Worm (Caenorhabditis elegans) whole organism, midembryonic: ENCODE data around the gene Y51H4A.25.
"Not testable (repeated sequence)": the region's sequence is repeated elsewhere in the genome, so short reads cannot be mapped to it uniquely, and the experiment has no call there.

Experiments used
- T22C8.4 ChIP-seq: fragments of 200-800 bp; sonication (Bioruptor generic); IDR thresholded peaks from 2 replicates; pipeline ENCODE4 v1.3.6; 2022; ENCODE audit warnings: missing genetic modification characterization, missing compliant biosample characterization
- cog-1 ChIP-seq: sonication (generic microtip); optimal IDR thresholded peaks from 2 replicates; lab custom pipeline; 2016; ENCODE audit warnings: missing genetic modification characterization, missing compliant biosample characterization
- flt-1 ChIP-seq: fragments of 200-800 bp; sonication (Bioruptor generic); IDR thresholded peaks from 2 replicates; pipeline ENCODE4 v1.3.6; 2022; ENCODE audit warnings: missing genetic modification characterization, missing compliant biosample characterization
- klf-2 ChIP-seq: fragments of 200-800 bp; sonication (Bioruptor generic); conservative IDR thresholded peaks from 2 replicates; pipeline ENCODE4 v1.3.6; 2022; ENCODE audit warnings: missing genetic modification reagents, missing genetic modification characterization, missing compliant biosample characterization
- med-1 ChIP-seq: sonication (generic microtip); optimal IDR thresholded peaks from 2 replicates; lab custom pipeline; 2017; ENCODE audit warnings: missing genetic modification characterization, mild to moderate bottlenecking, missing compliant biosample characterization, antibody characterized with exemption, missing genetic modification reagents; ENCODE audit not compliant: insufficient read depth
- ref-1 ChIP-seq: fragments of 200-800 bp; sonication (Bioruptor generic); conservative IDR thresholded peaks from 2 replicates; pipeline ENCODE4 v1.3.6; 2022; ENCODE audit warnings: missing genetic modification reagents, missing genetic modification characterization, missing compliant biosample characterization
- tab-1 ChIP-seq: fragments of 200-800 bp; sonication (Bioruptor generic); IDR thresholded peaks from 2 replicates; pipeline ENCODE4 v1.3.6; 2022; ENCODE audit warnings: missing genetic modification characterization, missing compliant biosample characterization
- ztf-23 ChIP-seq: fragments of 200-800 bp; sonication (Bioruptor generic); IDR thresholded peaks from 2 replicates; pipeline ENCODE4 v1.3.6; 2022; ENCODE audit warnings: missing genetic modification reagents, missing genetic modification characterization, missing compliant biosample characterization
- ztf-29 ChIP-seq: fragments of 200-800 bp; sonication (Bioruptor generic); IDR thresholded peaks from 2 replicates; pipeline ENCODE4 v1.3.6; 2022; ENCODE audit warnings: missing genetic modification reagents, missing genetic modification characterization, missing compliant biosample characterization

The Y51H4A.25 gene

ce11 chrIV:16722616-16723015, 13.5 kb upstream of the Y51H4A.25 start, which contains the start of gene Y51H4A.23:
Y51H4A.23 (plus strand) TSS chrIV:16722916.
- not testable (repeated sequence) for TF ChIP-seq ztf-29; T22C8.4; tab-1 (GFP tag; lab: Robert Waterston, UW)

DNA sequence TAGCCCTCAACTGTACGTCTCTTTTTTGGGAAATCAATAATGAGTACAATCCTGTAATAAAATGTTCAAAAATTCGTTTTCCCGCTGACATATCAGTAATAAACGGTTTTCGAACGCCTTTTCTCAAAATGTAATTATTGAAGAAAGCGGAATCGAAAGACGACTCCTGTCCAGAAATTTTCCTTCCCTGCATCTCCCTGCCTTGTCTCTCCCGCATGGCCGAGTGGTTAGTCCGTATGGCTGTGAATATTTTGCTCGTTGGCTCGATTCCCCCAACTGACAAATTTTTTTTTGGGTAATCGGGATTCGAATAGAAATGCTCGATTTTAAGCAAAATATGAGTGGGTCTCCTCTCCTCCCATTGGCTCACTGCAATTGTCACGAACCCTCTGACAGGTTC, 4.9 kb upstream of the Y51H4A.25 start:
- TF ChIP-seq ref-1 (GFP tag; lab: Robert Waterston, UW), result peak; percentile 59
- peak; percentile 55; the same call in 1 of the 2 replicates for TF ChIP-seq T22C8.4
- peak; percentile 88 for TF ChIP-seq tab-1 (GFP tag; lab: Robert Waterston, UW)
- peak; percentile 90 for TF ChIP-seq flt-1 (GFP tag; lab: Robert Waterston, UW)
- peak; percentile 56; the same call in 1 of the 2 replicates for TF ChIP-seq klf-2
- peak; percentile 81 for TF ChIP-seq ztf-23 (GFP tag; lab: Robert Waterston, UW)

ce11 chrIV:16740769-16741168, 4.6 kb downstream of the Y51H4A.25 start, which contains the start of gene Y51H4A.24:
Y51H4A.24 (minus strand) TSS chrIV:16740869.
- TF ChIP-seq flt-1 (GFP tag; lab: Robert Waterston, UW) (no peak), cog-1 (no peak), T22C8.4 (no peak), ref-1 (GFP tag; lab: Robert Waterston, UW) (no peak), med-1 (GFP tag; lab: Kevin White, UChicago) (no peak), ztf-23 (GFP tag; lab: Robert Waterston, UW) (no peak), tab-1 (GFP tag; lab: Robert Waterston, UW) (no peak)

DNA sequence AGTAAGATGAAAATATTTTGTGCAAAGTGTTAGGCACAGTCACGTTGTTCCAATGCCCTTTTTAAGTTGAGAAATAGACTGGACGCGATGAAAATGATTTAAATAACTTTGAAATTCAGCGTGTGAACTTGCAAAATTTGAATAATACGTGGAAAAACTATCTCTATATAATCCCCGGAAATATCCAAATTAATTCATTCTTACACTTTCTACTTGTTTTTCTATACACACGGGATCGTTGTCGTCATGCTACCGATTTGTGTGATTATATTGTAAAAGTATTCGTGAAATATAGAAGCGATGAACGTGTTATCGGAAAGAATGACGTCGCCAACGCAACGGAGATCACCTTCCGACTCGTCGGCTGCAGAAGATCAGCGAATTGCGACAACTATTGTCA, 7.4 kb downstream of the Y51H4A.25 start, which contains the start of gene Y43D4A.1:
Y43D4A.1 (plus strand) TSS at position 301 of the 400 bp plus-strand sequence.
- TF ChIP-seq ztf-23 (GFP tag; lab: Robert Waterston, UW), result no peak
- TF ChIP-seq cog-1, result no peak
- TF ChIP-seq med-1 (GFP tag; lab: Kevin White, UChicago), result no peak
- TF ChIP-seq klf-2, result no peak
- no peak for TF ChIP-seq flt-1 (GFP tag; lab: Robert Waterston, UW)
- no peak for TF ChIP-seq ztf-29
- TF ChIP-seq T22C8.4, result no peak
- no peak for TF ChIP-seq tab-1 (GFP tag; lab: Robert Waterston, UW)
- TF ChIP-seq ref-1 (GFP tag; lab: Robert Waterston, UW), result no peak

DNA sequence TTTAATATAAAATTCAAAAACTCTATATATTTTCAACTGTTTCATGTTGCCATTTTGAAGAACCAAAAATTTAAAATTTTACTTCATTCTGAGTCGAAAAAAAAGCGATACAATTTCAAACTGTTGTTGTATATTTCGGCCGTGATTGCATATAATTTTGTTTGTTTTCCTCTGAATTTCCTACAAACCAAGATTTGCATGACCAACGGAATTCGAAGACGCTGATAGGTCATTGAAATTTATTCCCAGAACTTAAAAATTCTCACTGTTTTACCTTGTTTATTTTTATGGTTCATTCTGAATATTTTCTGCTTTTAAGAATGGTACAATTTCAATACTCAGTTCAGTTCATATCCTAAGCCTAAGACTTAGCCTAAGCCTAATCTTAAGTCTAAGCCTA, 15.0 kb downstream of the Y51H4A.25 start:
- no peak for TF ChIP-seq med-1 (GFP tag; lab: Kevin White, UChicago)

- not testable (repeated sequence) for TF ChIP-seq cog-1; tab-1 (GFP tag; lab: Robert Waterston, UW); ref-1 (GFP tag; lab: Robert Waterston, UW)
These were observed 19.6 kb downstream of the Y51H4A.25 start, which contains the start of gene Y43D4A.2 for ce11 chrIV:16755771-16756170. Y43D4A.2 (minus strand) TSS chrIV:16755871.

ce11 chrIV:16775029-16775428, 38.9 kb downstream of the Y51H4A.25 start:
- 0 out of 2 replicates have a peak, but pooled peaks have one; percentile 38 for TF ChIP-seq ref-1 (GFP tag; lab: Robert Waterston, UW)
- TF ChIP-seq T22C8.4, result no peak
- 0 out of 2 replicates have a peak, but pooled peaks have one; percentile 30 for TF ChIP-seq ztf-29
- TF ChIP-seq flt-1 (GFP tag; lab: Robert Waterston, UW), result no peak
- no peak for TF ChIP-seq med-1 (GFP tag; lab: Kevin White, UChicago)
- TF ChIP-seq ztf-23 (GFP tag; lab: Robert Waterston, UW), result peak; percentile 62; the same call in 1 of the 2 replicates

ce11 chrIV:16775455-16775854, 39.3 kb downstream of the Y51H4A.25 start, which contains the start of gene Y43D4A.5:
Y43D4A.5 (plus strand) TSS chrIV:16775755.
- TF ChIP-seq ref-1 (GFP tag; lab: Robert Waterston, UW) (no peak), ztf-29 (no peak), ztf-23 (GFP tag; lab: Robert Waterston, UW) (no peak), flt-1 (GFP tag; lab: Robert Waterston, UW) (no peak), tab-1 (GFP tag; lab: Robert Waterston, UW) (no peak), T22C8.4 (no peak), cog-1 (no peak), med-1 (GFP tag; lab: Kevin White, UChicago) (no peak), klf-2 (no peak)

DNA sequence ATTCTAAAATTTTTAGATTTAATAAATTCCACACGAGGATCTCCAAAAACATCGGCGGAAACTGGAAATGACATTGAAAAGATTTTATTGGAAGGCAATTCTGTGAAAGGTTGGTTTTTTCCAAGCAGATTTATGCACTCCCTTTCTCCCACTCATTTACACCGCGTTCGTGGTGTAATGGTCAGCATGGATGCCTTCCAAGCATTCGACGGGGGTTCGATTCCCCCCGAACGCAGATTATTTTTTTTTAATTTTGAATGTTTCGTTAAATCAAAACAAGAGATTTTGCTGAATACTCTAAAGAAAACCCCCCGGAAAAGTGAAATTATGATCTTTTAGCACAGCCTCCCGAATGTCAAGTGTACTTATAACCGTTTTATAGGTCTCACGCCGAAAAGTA, 39.8 kb downstream of the Y51H4A.25 start:
- TF ChIP-seq ztf-23 (GFP tag; lab: Robert Waterston, UW) (peak; percentile 82), ref-1 (GFP tag; lab: Robert Waterston, UW) (peak; percentile 45; the same call in 1 of the 2 replicates), tab-1 (GFP tag; lab: Robert Waterston, UW) (peak; percentile 88), flt-1 (GFP tag; lab: Robert Waterston, UW) (peak; percentile 82), T22C8.4 (peak; percentile 69), med-1 (GFP tag; lab: Kevin White, UChicago) (peak; percentile 37), ztf-29 (peak; percentile 71), klf-2 (0 out of 2 replicates have a peak, but pooled peaks have one; percentile 46), cog-1 (peak; percentile 11)

- no peak for TF ChIP-seq tab-1 (GFP tag; lab: Robert Waterston, UW)
- no peak for TF ChIP-seq T22C8.4
- no peak for TF ChIP-seq flt-1 (GFP tag; lab: Robert Waterston, UW)
- TF ChIP-seq ztf-23 (GFP tag; lab: Robert Waterston, UW), result no peak
- no peak for TF ChIP-seq ztf-29
These were observed 40.8 kb downstream of the Y51H4A.25 start for ce11 chrIV:16776915-16777314.

DNA sequence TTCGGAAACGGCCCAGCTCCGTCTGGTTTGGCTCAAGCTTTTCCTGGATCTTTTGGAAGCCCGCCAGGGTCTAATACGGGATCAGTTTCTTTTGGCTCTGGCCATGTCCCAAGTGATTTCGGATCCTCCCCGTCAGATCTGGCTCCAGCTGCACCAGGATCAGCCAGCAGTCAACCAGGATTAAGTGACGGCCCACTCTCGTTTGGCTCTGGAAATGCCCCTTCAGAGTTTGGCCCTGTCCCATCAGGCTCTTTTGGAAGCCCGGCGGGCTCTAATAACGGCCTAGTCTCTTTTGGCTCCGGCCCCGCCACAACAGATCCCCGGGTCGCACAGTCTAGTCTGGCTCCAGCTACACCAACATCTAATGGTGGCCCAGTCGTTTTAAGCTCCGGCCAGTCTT, 41.6 kb downstream of the Y51H4A.25 start:
- TF ChIP-seq ref-1 (GFP tag; lab: Robert Waterston, UW) (no peak), cog-1 (no peak), tab-1 (GFP tag; lab: Robert Waterston, UW) (no peak), med-1 (GFP tag; lab: Kevin White, UChicago) (no peak), ztf-29 (no peak), klf-2 (no peak), T22C8.4 (no peak), ztf-23 (GFP tag; lab: Robert Waterston, UW) (no peak), flt-1 (GFP tag; lab: Robert Waterston, UW) (no peak)
